Worm (Caenorhabditis elegans): ENCODE measurements around the gene egg-2.

The egg-2 gene

ce11 chrIII:7095156-7095555, 34.8 kb upstream of the egg-2 start, which contains the start of gene nhr-9 (continued):
- TF ChIP-seq aha-1 (tag; optimal IDR thresholded peaks at IDR 0.05) = no peak

- no peak for TF ChIP-seq lin-15B (tag; optimal IDR thresholded peaks at IDR 0.05)
- TF ChIP-seq nhr-19 (GFP tag; conservative IDR thresholded peaks at IDR 0.05) = no peak
- no peak for TF ChIP-seq nhr-77 (tag; optimal IDR thresholded peaks at IDR 0.05)
- TF ChIP-seq nhr-84 (tag; optimal IDR thresholded peaks at IDR 0.05) = no peak
- no peak for TF ChIP-seq egl-13 (tag; optimal IDR thresholded peaks at IDR 0.05)
- TF ChIP-seq mdl-1 (tag; optimal IDR thresholded peaks at IDR 0.05) = no peak
- no peak for TF ChIP-seq pqm-1 (tag; optimal IDR thresholded peaks at IDR 0.05)
- TF ChIP-seq aly-2 (tag; optimal IDR thresholded peaks at IDR 0.05) = no peak
Measured at ce11 chrIII:7091042-7091441, 30.7 kb upstream of the egg-2 start, which contains the start of gene ZK418.2. Gene ZK418.2, plus strand, starts transcription at chrIII:7091342.

- TF ChIP-seq efl-1 (optimal IDR thresholded peaks at IDR 0.05) (no peak), efl-1 (GFP tag; optimal IDR thresholded peaks at IDR 0.05 in 1 of 2) (peak in 1 of 2 experiments; percentile 45), nhr-47 (tag; optimal IDR thresholded peaks at IDR 0.05) (peak; percentile 67), nhr-19 (GFP tag; conservative IDR thresholded peaks at IDR 0.05) (no peak), aha-1 (tag; optimal IDR thresholded peaks at IDR 0.05) (no peak), egl-27 (tag; optimal IDR thresholded peaks at IDR 0.05) (no peak), ceh-90 (tag; optimal IDR thresholded peaks at IDR 0.05) (no peak), egl-13 (tag; optimal IDR thresholded peaks at IDR 0.05) (no peak), lin-13 (GFP tag; optimal IDR thresholded peaks at IDR 0.05) (no peak), unc-86 (tag; optimal IDR thresholded peaks at IDR 0.05) (no peak), lir-3 (tag; optimal IDR thresholded peaks at IDR 0.05; ENCODE audit: poor library complexity) (no peak), hpl-2 (GFP tag; optimal IDR thresholded peaks at IDR 0.05) (no peak), nhr-77 (tag; optimal IDR thresholded peaks at IDR 0.05) (no peak), fos-1 (tag; optimal IDR thresholded peaks at IDR 0.05) (no peak), mdl-1 (tag; optimal IDR thresholded peaks at IDR 0.05) (no peak), nhr-237 (tag; optimal IDR thresholded peaks at IDR 0.05) (no peak), zip-4 (GFP tag; optimal IDR thresholded peaks at IDR 0.05) (no peak), isw-1 (GFP tag; IDR thresholded peaks at IDR 0.05) (no peak), dsc-1 (tag; optimal IDR thresholded peaks at IDR 0.05) (peak; percentile 97), vab-15 (tag; optimal IDR thresholded peaks at IDR 0.05) (no peak), lsy-2 (tag; optimal IDR thresholded peaks at IDR 0.05) (peak in 1 of 2 experiments; percentile 21), ets-5 (GFP tag; IDR thresholded peaks at IDR 0.05) (no peak), unc-130 (tag; optimal IDR thresholded peaks at IDR 0.05) (no peak), nhr-76 (tag; optimal IDR thresholded peaks at IDR 0.05) (no peak), C34B4.2 (tag; optimal IDR thresholded peaks at IDR 0.05) (no peak), pax-3 (tag; optimal IDR thresholded peaks at IDR 0.05) (peak; percentile 45), nhr-90 (tag; optimal IDR thresholded peaks at IDR 0.05; ENCODE audit: poor library complexity) (no peak), swsn-7 (tag; optimal IDR thresholded peaks at IDR 0.05) (peak; percentile 35), nhr-28 (tag; optimal IDR thresholded peaks at IDR 0.05) (no peak), sox-4 (tag; optimal IDR thresholded peaks at IDR 0.05) (peak; percentile 68), unc-98 (GFP tag; IDR thresholded peaks at IDR 0.05) (no peak), alr-1 (tag; optimal IDR thresholded peaks at IDR 0.05; ENCODE audit: borderline replicate concordance) (no peak), fkh-8 (tag; optimal IDR thresholded peaks at IDR 0.05) (peak; percentile 91), nhr-71 (tag; optimal IDR thresholded peaks at IDR 0.05) (peak; percentile 65), nhr-20 (tag; optimal IDR thresholded peaks at IDR 0.05) (peak; percentile 24)
Measured at ce11 chrIII:7090545-7090944, 30.2 kb upstream of the egg-2 start, which contains the start of gene ZK418.10. Gene ZK418.10, minus strand, starts transcription at chrIII:7090692.

All from whole organism, L1 larva.